Fruit fly (Drosophila melanogaster) Kc167 (cell line): ENCODE data around the gene Ets21C.

Experiments
- Myc ChIP-seq: fragments of >200 bp; optimal IDR thresholded peaks from 2 replicates; lab custom pipeline; 2017; ENCODE audit warnings: missing external identifiers
- Sin3A ChIP-seq: fragments of >200 bp; optimal IDR thresholded peaks from 2 replicates; lab custom pipeline; 2018; ENCODE audit warnings: missing external identifiers
- h ChIP-seq: fragments of >200 bp; optimal IDR thresholded peaks from 3 replicates; lab custom pipeline; 2018; ENCODE audit warnings: missing external identifiers
- insv ChIP-seq: fragments of >200 bp; optimal IDR thresholded peaks from 3 replicates; lab custom pipeline; 2018; ENCODE audit warnings: missing external identifiers
- psq ChIP-seq: fragments of >200 bp; optimal IDR thresholded peaks from 2 replicates; lab custom pipeline; 2017; ENCODE audit warnings: missing external identifiers
- ttk ChIP-seq: sonication (Bioruptor generic); optimal IDR thresholded peaks from 2 replicates; lab custom pipeline; 2017; ENCODE audit warnings: missing external identifiers

DNA sequence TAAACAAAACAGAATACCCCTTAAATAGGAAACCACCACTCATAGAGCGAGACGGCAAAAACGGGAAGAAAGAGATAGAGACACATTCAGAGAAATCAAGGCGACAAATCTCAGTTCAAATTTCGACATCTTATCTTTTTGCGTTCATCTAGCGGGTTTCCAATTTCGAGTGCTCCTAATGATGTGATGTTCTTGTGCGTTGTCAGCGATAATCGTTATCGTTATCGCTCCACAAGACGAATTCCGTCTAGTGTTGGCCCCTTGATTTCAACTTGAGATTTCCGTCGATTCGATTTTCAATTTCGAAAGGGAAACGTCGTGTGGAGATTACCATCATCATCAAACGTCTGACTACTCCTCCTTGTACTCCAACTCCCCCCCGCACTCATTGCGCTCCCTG lies 56.3 kb downstream of the Ets21C start:
- TF ChIP-seq insv (lab: Kevin White, UChicago) (no peak), ttk (lab: Kevin White, UChicago) (no peak), Myc (lab: Kevin White, UChicago) (no peak), Sin3A (lab: Kevin White, UChicago) (no peak), psq (no peak), h (lab: Kevin White, UChicago) (no peak)
